Worm (Caenorhabditis elegans) whole organism, L4 larva: ENCODE data around the gene T01E8.8.

Source experiments
- D1046.2 ChIP-seq: fragments of 200-800 bp; sonication (Bioruptor generic); IDR thresholded peaks from 2 replicates; pipeline ENCODE4 v1.3.6; 2022; ENCODE audit warnings: missing genetic modification characterization, missing compliant biosample characterization
- F26F4.8 ChIP-seq: fragments of 200-800 bp; sonication (Bioruptor generic); conservative IDR thresholded peaks from 2 replicates; pipeline ENCODE4 v1.3.6; 2022; ENCODE audit warnings: missing genetic modification characterization, missing compliant biosample characterization
- T26A8.4 ChIP-seq: fragments of 200-800 bp; sonication (Bioruptor generic); IDR thresholded peaks from 2 replicates; pipeline ENCODE4 v1.3.6; 2022; ENCODE audit warnings: missing genetic modification characterization, missing compliant biosample characterization
- Y48G9A.11 ChIP-seq: fragments of 200-800 bp; sonication (Bioruptor generic); IDR thresholded peaks from 2 replicates; pipeline ENCODE4 v1.3.6; 2022; ENCODE audit warnings: missing genetic modification reagents, missing genetic modification characterization, missing compliant biosample characterization
- Y75B8A.6 ChIP-seq: fragments of 200-800 bp; sonication (Bioruptor generic); IDR thresholded peaks from 2 replicates; pipeline ENCODE4 v1.3.6; 2022; ENCODE audit warnings: missing genetic modification reagents, missing genetic modification characterization, missing compliant biosample characterization
- aha-1 ChIP-seq: fragments of 150-350 bp; peaks from one replicate; lab custom pipeline; 2014; ENCODE audit warnings: missing biosample characterization, missing genetic modification characterization
- ama-1 ChIP-seq: fragments of 150-350 bp; optimal IDR thresholded peaks from 2 replicates; lab custom pipeline; 2014; ENCODE audit warnings: inconsistent platforms, mixed read lengths
- attf-4 ChIP-seq: sonication (generic microtip); optimal IDR thresholded peaks from 3 replicates; lab custom pipeline; 2017; ENCODE audit warnings: missing biosample characterization, missing genetic modification characterization
- ceh-20 ChIP-seq: fragments of 200-800 bp; sonication (Bioruptor generic); IDR thresholded peaks from 2 replicates; pipeline ENCODE4 v1.3.6; 2022; ENCODE audit warnings: missing genetic modification reagents, missing genetic modification characterization, missing compliant biosample characterization
- ceh-28 ChIP-seq: fragments of 150-350 bp; optimal IDR thresholded peaks from 2 replicates; lab custom pipeline; 2014; ENCODE audit warnings: missing biosample characterization, missing genetic modification reagents, missing genetic modification characterization
- ceh-32 ChIP-seq: sonication (generic microtip); optimal IDR thresholded peaks from 2 replicates; lab custom pipeline; 2016; ENCODE audit warnings: mild to moderate bottlenecking, missing genetic modification characterization, missing compliant biosample characterization; ENCODE audit not compliant: poor library complexity
- ceh-62 ChIP-seq: sonication (generic microtip); optimal IDR thresholded peaks from 2 replicates; lab custom pipeline; 2017; ENCODE audit warnings: missing biosample characterization, missing genetic modification characterization
- ces-1 ChIP-seq: fragments of 150-350 bp; sonication (generic microtip); optimal IDR thresholded peaks from 4 replicates; lab custom pipeline; 2014; ENCODE audit warnings: missing biosample characterization, missing genetic modification reagents, missing genetic modification characterization
- daf-12 ChIP-seq: fragments of 150-350 bp; optimal IDR thresholded peaks from 2 replicates; lab custom pipeline; 2014; ENCODE audit warnings: missing biosample characterization, missing genetic modification reagents, missing genetic modification characterization
- daf-19 ChIP-seq: fragments of 200-800 bp; sonication (Bioruptor generic); conservative IDR thresholded peaks from 2 replicates; pipeline ENCODE4 v1.3.6; 2022; ENCODE audit warnings: missing genetic modification characterization, missing compliant biosample characterization
- daf-8 ChIP-seq: fragments of 200-800 bp; sonication (Bioruptor generic); IDR thresholded peaks from 2 replicates; pipeline ENCODE4 v1.3.6; 2022; ENCODE audit warnings: missing genetic modification characterization, missing compliant biosample characterization
- dmd-6 ChIP-seq: fragments of 200-800 bp; sonication (Bioruptor generic); IDR thresholded peaks from 2 replicates; pipeline ENCODE4 v1.3.6; 2022; ENCODE audit warnings: missing genetic modification reagents, missing genetic modification characterization, missing compliant biosample characterization
- dmd-8 ChIP-seq: fragments of 200-800 bp; sonication (Bioruptor generic); IDR thresholded peaks from 2 replicates; pipeline ENCODE4 v1.3.6; 2022; ENCODE audit warnings: missing genetic modification characterization, missing compliant biosample characterization
- dpl-1 ChIP-seq: fragments of 150-350 bp; optimal IDR thresholded peaks from 2 replicates; lab custom pipeline; 2014; ENCODE audit warnings: missing biosample characterization, missing genetic modification reagents, missing genetic modification characterization
- duxl-1 ChIP-seq: sonication (generic microtip); optimal IDR thresholded peaks from 2 replicates; lab custom pipeline; 2016; ENCODE audit warnings: mild to moderate bottlenecking, missing genetic modification characterization, moderate library complexity, missing compliant biosample characterization; ENCODE audit not compliant: poor library complexity
- egl-27 ChIP-seq: sonication (generic microtip); optimal IDR thresholded peaks from 3 replicates; lab custom pipeline; 2017; ENCODE audit warnings: missing biosample characterization, missing genetic modification reagents, missing genetic modification characterization
- egl-43 ChIP-seq: fragments of 200-800 bp; sonication (Bioruptor generic); IDR thresholded peaks from 2 replicates; pipeline ENCODE4 v1.3.6; 2022; ENCODE audit warnings: missing genetic modification reagents, missing genetic modification characterization, missing compliant biosample characterization
- fkh-10 ChIP-seq: fragments of 150-350 bp; optimal IDR thresholded peaks from 2 replicates; lab custom pipeline; 2014; ENCODE audit warnings: missing biosample characterization, missing genetic modification reagents, missing genetic modification characterization
- fos-1 ChIP-seq: fragments of 150-350 bp; optimal IDR thresholded peaks from 2 replicates; lab custom pipeline; 2014; ENCODE audit warnings: missing biosample characterization, missing genetic modification characterization
- gei-8 ChIP-seq: fragments of 200-800 bp; sonication (Bioruptor generic); optimal IDR thresholded peaks from 2 replicates; lab custom pipeline; 2018; ENCODE audit warnings: mild to moderate bottlenecking, missing genetic modification characterization, missing compliant biosample characterization
- hlh-11 ChIP-seq: fragments of 200-800 bp; sonication (Bioruptor generic); optimal IDR thresholded peaks from 2 replicates; lab custom pipeline; 2018; ENCODE audit warnings: mild to moderate bottlenecking, missing genetic modification characterization, missing compliant biosample characterization
- hlh-30 ChIP-seq: sonication (generic microtip); optimal IDR thresholded peaks from 2 replicates; lab custom pipeline; 2017; ENCODE audit warnings: antibody characterized with exemption, mild to moderate bottlenecking, missing genetic modification characterization, missing compliant biosample characterization; ENCODE audit not compliant: insufficient read depth
- lin-1 ChIP-seq: fragments of 200-800 bp; sonication (Bioruptor generic); IDR thresholded peaks from 2 replicates; pipeline ENCODE4 v1.3.6; 2022; ENCODE audit warnings: missing genetic modification reagents, missing genetic modification characterization, missing compliant biosample characterization
- lin-13 ChIP-seq: fragments of 150-350 bp; optimal IDR thresholded peaks from 2 replicates; lab custom pipeline; 2014; ENCODE audit warnings: missing biosample characterization, missing genetic modification reagents, missing genetic modification characterization
- lin-29 ChIP-seq: fragments of 200-800 bp; sonication (Bioruptor generic); IDR thresholded peaks from 2 replicates; pipeline ENCODE4 v1.3.6; 2022; ENCODE audit warnings: missing genetic modification reagents, missing genetic modification characterization, missing compliant biosample characterization
- lin-38 ChIP-seq: fragments of 200-800 bp; sonication (Bioruptor generic); IDR thresholded peaks from 2 replicates; pipeline ENCODE4 v1.3.6; 2022; ENCODE audit warnings: missing genetic modification reagents, missing genetic modification characterization, missing compliant biosample characterization
- lir-3 ChIP-seq: sonication (generic microtip); optimal IDR thresholded peaks from 2 replicates; lab custom pipeline; 2016; ENCODE audit warnings: mild to moderate bottlenecking, missing genetic modification characterization, missing compliant biosample characterization
- madf-5 ChIP-seq, 2 experiments: fragments of 200-800 bp; sonication (Bioruptor generic); IDR thresholded peaks; 2 replicates each; pipeline ENCODE4 v1.3.6; 2022; ENCODE audit warnings: missing compliant biosample characterization in 2 of 2, missing genetic modification characterization in 2 of 2
- mdt-29 ChIP-seq: fragments of 200-800 bp; sonication (Bioruptor generic); IDR thresholded peaks from 2 replicates; pipeline ENCODE4 v1.3.6; 2022; ENCODE audit warnings: missing genetic modification reagents, missing genetic modification characterization, missing compliant biosample characterization
- mep-1 ChIP-seq: fragments of 150-350 bp; sonication (generic microtip); optimal IDR thresholded peaks from 3 replicates; lab custom pipeline; 2014; ENCODE audit warnings: missing biosample characterization, missing genetic modification characterization
- mxl-3 ChIP-seq: fragments of 200-800 bp; sonication (Bioruptor generic); optimal IDR thresholded peaks from 2 replicates; lab custom pipeline; 2018; ENCODE audit warnings: mild to moderate bottlenecking, missing genetic modification characterization, missing compliant biosample characterization
- nhr-102 ChIP-seq: sonication (generic microtip); optimal IDR thresholded peaks from 2 replicates; lab custom pipeline; 2016; ENCODE audit warnings: mild to moderate bottlenecking, missing genetic modification characterization, moderate library complexity, missing compliant biosample characterization
- nhr-11 ChIP-seq: fragments of 150-350 bp; optimal IDR thresholded peaks from 2 replicates; lab custom pipeline; 2014; ENCODE audit warnings: missing biosample characterization, missing genetic modification characterization
- nhr-237 ChIP-seq: sonication (generic microtip); optimal IDR thresholded peaks from 2 replicates; lab custom pipeline; 2017; ENCODE audit warnings: missing biosample characterization, missing genetic modification characterization
- nhr-28 ChIP-seq: fragments of 150-350 bp; optimal IDR thresholded peaks from 2 replicates; lab custom pipeline; 2014; ENCODE audit warnings: missing biosample characterization, missing genetic modification characterization
- nhr-42 ChIP-seq: fragments of 200-800 bp; sonication (Bioruptor generic); IDR thresholded peaks from 2 replicates; pipeline ENCODE4 v1.3.6; 2022; ENCODE audit warnings: missing genetic modification characterization, missing compliant biosample characterization
- nhr-76 ChIP-seq: fragments of 150-350 bp; optimal IDR thresholded peaks from 2 replicates; lab custom pipeline; 2014; ENCODE audit warnings: missing biosample characterization, missing genetic modification characterization
- pha-4 ChIP-seq, 2 experiments: fragments of 150-350 bp in 1 of 2; fragments of 200-800 bp in 1 of 2; sonication (Bioruptor generic) in 1 of 2; IDR thresholded peaks in 1 of 2; optimal IDR thresholded peaks in 1 of 2; 2 replicates each; pipeline versions ENCODE4 v1.3.6 to Lab custom; 2014 to 2022; ENCODE audit warnings: missing genetic modification characterization in 2 of 2, missing genetic modification reagents in 2 of 2, missing biosample characterization in 1 of 2, missing compliant biosample characterization in 1 of 2
- sdz-12 ChIP-seq: fragments of 200-800 bp; sonication (Bioruptor generic); optimal IDR thresholded peaks from 2 replicates; lab custom pipeline; 2018; ENCODE audit warnings: mild to moderate bottlenecking, missing genetic modification characterization, missing compliant biosample characterization
- tag-97 ChIP-seq: fragments of 200-800 bp; sonication (Bioruptor generic); IDR thresholded peaks from 2 replicates; pipeline ENCODE4 v1.3.6; 2022; ENCODE audit warnings: missing genetic modification characterization, missing compliant biosample characterization
- unc-130 ChIP-seq: sonication (generic microtip); optimal IDR thresholded peaks from 2 replicates; lab custom pipeline; 2016; ENCODE audit warnings: missing genetic modification reagents, missing genetic modification characterization, missing compliant biosample characterization
- unc-39 ChIP-seq: sonication (generic microtip); optimal IDR thresholded peaks from 2 replicates; lab custom pipeline; 2017; ENCODE audit warnings: missing biosample characterization, missing genetic modification characterization
- unc-62 ChIP-seq, 3 experiments: fragments of 150-350 bp in 1 of 3; sonication (generic microtip); optimal IDR thresholded peaks in 2 of 3; peaks in 1 of 3; 1 replicate in 1 of 3; 2 replicates in 2 of 3; lab custom pipeline; 2014 to 2017; ENCODE audit warnings: missing biosample characterization in 3 of 3, missing genetic modification characterization in 3 of 3, missing genetic modification reagents in 3 of 3, missing genotype in 1 of 3
- vab-7 ChIP-seq: fragments of 200-800 bp; sonication (Bioruptor generic); IDR thresholded peaks from 2 replicates; pipeline ENCODE4 v1.3.6; 2022; ENCODE audit warnings: missing genetic modification reagents, missing genetic modification characterization, missing compliant biosample characterization
- zip-2 ChIP-seq: fragments of 150-350 bp; optimal IDR thresholded peaks from 2 replicates; lab custom pipeline; 2014; ENCODE audit warnings: missing biosample characterization, missing genetic modification characterization

The T01E8.8 gene

DNA sequence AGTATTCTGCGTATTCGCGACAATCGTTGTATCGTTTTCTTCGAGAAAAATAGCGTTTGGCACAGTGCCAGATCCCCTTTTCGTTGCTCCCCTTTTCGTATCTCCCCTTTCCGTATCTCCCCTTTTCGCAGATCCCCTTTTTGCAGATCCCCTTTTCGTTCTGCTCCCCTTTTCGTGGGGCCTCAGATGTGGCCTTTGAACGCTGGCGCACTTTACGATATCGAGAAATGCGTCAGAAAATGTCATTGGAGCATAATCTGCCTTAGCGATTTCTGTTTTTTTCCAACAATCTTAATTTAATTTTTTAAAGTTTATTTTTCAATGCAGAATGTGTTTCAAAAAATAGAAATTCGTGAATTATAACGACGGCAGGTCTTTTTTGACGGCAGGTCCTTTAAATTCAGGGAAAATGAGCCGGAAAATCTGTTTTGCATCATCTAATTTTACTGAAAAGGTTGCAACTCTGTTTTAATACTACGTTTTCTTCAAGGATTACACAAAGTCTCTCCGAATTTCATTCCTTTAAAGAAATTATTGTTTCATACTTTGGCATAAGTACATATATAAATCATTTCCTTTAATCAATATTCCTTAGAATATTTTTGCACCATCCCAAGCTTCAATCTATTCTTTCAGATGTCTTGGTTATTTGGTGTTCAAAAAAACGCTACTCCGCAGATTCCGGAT is 17.4 kb downstream of the T01E8.8 start, which contains the start of gene atad-3 (continued):
- TF ChIP-seq F26F4.8 (GFP tag; lab: Robert Waterston, UW): no peak
- peak; percentile 95 for TF ChIP-seq lin-38
- TF ChIP-seq sdz-12 (GFP tag; lab: Kevin White, UChicago): no peak
- peak; percentile 71 for TF ChIP-seq lin-13 (GFP tag; lab: Kevin White, UChicago)
- TF ChIP-seq lin-29 (GFP tag; lab: Robert Waterston, UW): peak; percentile 80; the same call in 1 of the 2 replicates
- TF ChIP-seq lin-1 (GFP tag; lab: Robert Waterston, UW): peak; percentile 59; the same call in 1 of the 2 replicates
- TF ChIP-seq ces-1: no peak
- peak; percentile 95 for TF ChIP-seq nhr-42 (GFP tag; lab: Robert Waterston, UW)
- peak; percentile 88 for TF ChIP-seq Y48G9A.11
- no peak for TF ChIP-seq ceh-28
- peak; percentile 90 for TF ChIP-seq aha-1 (tag; lab: Kevin White, UChicago)
- peak; percentile 90 for TF ChIP-seq pha-4 (GFP tag; IDR thresholded peaks at IDR 0.05; lab: Robert Waterston, UW)
- TF ChIP-seq pha-4 (tag; optimal IDR thresholded peaks at IDR 0.05; lab: Kevin White, UChicago): peak; percentile 54
- peak; percentile 97 for TF ChIP-seq dmd-6 (GFP tag; lab: Robert Waterston, UW)
- peak; percentile 97 for TF ChIP-seq ceh-20 (GFP tag; lab: Robert Waterston, UW)
- peak; percentile 92 for TF ChIP-seq T26A8.4
- TF ChIP-seq mxl-3: peak; percentile 81
- no peak for TF ChIP-seq daf-12 (tag; lab: Kevin White, UChicago)
- peak; percentile 79 for TF ChIP-seq hlh-11 (tag; lab: Kevin White, UChicago)
- peak; percentile 81; the same call in 1 of the 2 replicates for TF ChIP-seq daf-19 (GFP tag; lab: Robert Waterston, UW)
- peak; percentile 48 for TF ChIP-seq fkh-10 (GFP tag; lab: Kevin White, UChicago)
- TF ChIP-seq nhr-11 (tag; lab: Kevin White, UChicago): peak; percentile 96
- peak; percentile 97 for TF ChIP-seq D1046.2 (GFP tag; lab: Robert Waterston, UW)
- TF ChIP-seq dpl-1 (GFP tag; lab: Kevin White, UChicago): peak; percentile 76
- peak; percentile 84 for TF ChIP-seq dmd-8 (GFP tag; lab: Robert Waterston, UW)
- TF ChIP-seq daf-8 (GFP tag; lab: Robert Waterston, UW): no peak
- no peak for TF ChIP-seq zip-2 (tag; lab: Kevin White, UChicago)
- TF ChIP-seq unc-62 (GFP tag; optimal IDR thresholded peaks at IDR 0.05 in 1 of 2; lab: Kevin White, UChicago): no peak
- TF ChIP-seq unc-62 (tag; optimal IDR thresholded peaks at IDR 0.05; lab: Kevin White, UChicago): no peak
- TF ChIP-seq nhr-76: no peak
- peak; percentile 75 for TF ChIP-seq mdt-29 (GFP tag; lab: Robert Waterston, UW)
- TF ChIP-seq gei-8: no peak
- peak; percentile 91 to 96; a peak in 3 of 4 replicates for TF ChIP-seq madf-5 (GFP tag; IDR thresholded peaks at IDR 0.05; lab: Robert Waterston, UW)
- TF ChIP-seq duxl-1: peak; percentile 67
- TF ChIP-seq vab-7 (GFP tag; lab: Robert Waterston, UW): peak; percentile 99
- TF ChIP-seq nhr-102 (tag; lab: Kevin White, UChicago): peak; percentile 65
- TF ChIP-seq mep-1 (tag; lab: Kevin White, UChicago): peak; percentile 92
- no peak for TF ChIP-seq attf-4
- TF ChIP-seq fos-1 (tag; lab: Kevin White, UChicago): no peak
- TF ChIP-seq egl-27: no peak
- no peak for TF ChIP-seq ama-1 (lab: Kevin White, UChicago)
- TF ChIP-seq unc-130 (GFP tag; lab: Kevin White, UChicago): peak; percentile 77
- TF ChIP-seq tag-97 (GFP tag; lab: Robert Waterston, UW): 0 out of 2 replicates have a peak, but pooled peaks have one; percentile 66
- no peak for TF ChIP-seq ceh-62 (tag; lab: Kevin White, UChicago)
- TF ChIP-seq unc-39 (tag; lab: Kevin White, UChicago): no peak
- peak; percentile 68 for TF ChIP-seq nhr-28
- no peak for TF ChIP-seq ceh-32 (tag; lab: Kevin White, UChicago)
- TF ChIP-seq nhr-237 (tag; lab: Kevin White, UChicago): no peak
- TF ChIP-seq hlh-30: peak; percentile 60
- peak; percentile 96 for TF ChIP-seq Y75B8A.6 (GFP tag; lab: Robert Waterston, UW)
- TF ChIP-seq lir-3 (tag; lab: Kevin White, UChicago): peak; percentile 26
- peak; percentile 95 for TF ChIP-seq egl-43 (GFP tag; lab: Robert Waterston, UW)
